Fruit fly (Drosophila melanogaster): ENCODE results near the gene g.

DNA sequence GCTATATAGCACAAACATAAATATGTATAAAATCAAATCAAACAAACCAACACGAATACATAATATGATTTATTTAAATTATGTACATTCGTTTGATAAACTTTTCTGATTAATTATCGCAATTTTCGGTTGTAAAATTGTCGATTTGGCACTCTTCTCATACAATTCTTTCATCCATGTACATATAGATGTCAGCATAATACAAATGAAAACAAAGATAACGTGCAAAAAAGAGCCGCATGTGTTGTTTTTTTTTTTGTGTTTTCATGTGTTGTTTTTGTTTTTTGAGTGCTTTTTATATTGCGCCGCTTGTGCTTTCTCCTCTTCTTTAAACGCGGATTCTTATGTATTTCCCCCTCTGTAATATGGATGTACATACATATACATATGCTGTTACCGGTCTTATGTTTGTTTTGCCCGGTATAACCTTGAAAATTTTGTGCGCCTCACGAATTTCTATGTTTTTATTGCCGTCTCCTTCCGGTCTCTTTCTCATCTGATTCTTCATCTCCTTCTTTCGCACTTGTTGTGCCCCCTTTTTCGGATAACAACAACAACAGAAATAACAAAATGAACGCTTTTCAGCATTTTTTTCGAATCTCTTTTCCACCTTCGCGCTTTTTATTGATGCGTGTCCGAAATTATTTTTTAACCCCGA lies 17.2 kb upstream of the g start:
- TF ChIP-seq CG5204 (GFP tag; optimal IDR thresholded peaks at IDR 0.05) (no peak), kay (GFP tag; ENCODE audit: borderline replicate concordance) (no peak)
